Worm (Caenorhabditis elegans): ENCODE measurements around the gene smr-1.
A peak's percentile ranks its signal among the peaks of the same experiment; 100 is the strongest.

- TF ChIP-seq ama-1 (optimal IDR thresholded peaks at IDR 0.05) (no peak), aly-1 (tag; optimal IDR thresholded peaks at IDR 0.05) (peak; percentile 28), hnd-1 (tag; optimal IDR thresholded peaks at IDR 0.05) (peak; percentile 28), ceh-36 (tag; optimal IDR thresholded peaks at IDR 0.05) (peak; percentile 67), tra-4 (tag; optimal IDR thresholded peaks at IDR 0.05) (no peak), hmg-4 (GFP tag; optimal IDR thresholded peaks at IDR 0.05) (peak; percentile 84), F13C5.2 (tag; optimal IDR thresholded peaks at IDR 0.05) (peak; percentile 64), ets-7 (tag; optimal IDR thresholded peaks at IDR 0.05) (peak; percentile 44), pes-1 (GFP tag; IDR thresholded peaks at IDR 0.05) (peak; percentile 80), tbx-11 (GFP tag; IDR thresholded peaks at IDR 0.05) (peak; percentile 79), hmbx-1 (tag; optimal IDR thresholded peaks at IDR 0.05) (peak; percentile 18)
Observed at ce11 chrIII:1122239-1122638, 20.7 kb upstream of the smr-1 start.

Measured in whole organism, early embryonic.